Fruit fly (Drosophila melanogaster) whole organism: ENCODE results near the gene Pph13.

Source experiments
- Dll ChIP-seq: fragments of >200 bp; optimal IDR thresholded peaks from 2 replicates; lab custom pipeline; 2017
- EcR ChIP-seq, 2 experiments: fragments of >200 bp; optimal IDR thresholded peaks; 2 replicates each; lab custom pipeline; 2017; ENCODE audit warnings: missing biosample characterization in 2 of 2, missing genetic modification characterization in 2 of 2, missing genetic modification reagents in 2 of 2
- pan ChIP-seq: fragments of >200 bp; optimal IDR thresholded peaks from 2 replicates; lab custom pipeline; 2017
- usp ChIP-seq: fragments of >200 bp; optimal IDR thresholded peaks from 2 replicates; lab custom pipeline; 2017; ENCODE audit warnings: missing biosample characterization, missing genetic modification characterization, mixed read lengths

dm6 chr2L:563769-564550 is 13.3 kb upstream of the Pph13 start, which contains the start of the genes uncNacbeta and CG2794:
- TF ChIP-seq pan (lab: Kevin White, UChicago), result no peak
- no peak for TF ChIP-seq EcR (GFP tag; optimal IDR thresholded peaks at IDR 0.05; lab: Kevin White, UChicago)
- TF ChIP-seq Dll (lab: Kevin White, UChicago), result no peak
- TF ChIP-seq usp (GFP tag; lab: Kevin White, UChicago), result no peak
